Worm (Caenorhabditis elegans): Measurements from ENCODE around the gene ttll-4.

DNA sequence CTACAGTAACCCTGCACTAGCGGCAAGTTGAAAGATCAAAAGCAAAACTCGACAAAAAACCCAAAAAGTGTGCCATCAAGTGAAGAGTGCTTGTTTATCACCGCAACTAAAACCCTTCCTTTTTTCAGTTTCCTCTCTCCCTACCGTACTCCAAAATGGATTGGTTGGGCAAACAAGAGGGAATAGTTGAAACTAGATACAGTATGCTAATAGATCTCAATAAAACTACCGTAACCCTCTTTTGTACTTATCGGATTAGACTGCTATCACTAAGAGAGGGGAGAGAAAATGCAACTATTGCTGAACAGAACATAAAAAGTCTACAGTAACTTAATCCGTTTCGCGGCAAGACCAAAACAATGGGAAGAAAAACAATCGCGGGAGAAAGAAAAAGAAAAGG lies 28.6 kb upstream of the ttll-4 start:
- no peak for TF ChIP-seq tbx-2 (tag; optimal IDR thresholded peaks at IDR 0.05)
- TF ChIP-seq hlh-13 (GFP tag; optimal IDR thresholded peaks at IDR 0.05), result no peak
- TF ChIP-seq pax-1 (tag; optimal IDR thresholded peaks at IDR 0.05), result no peak
- TF ChIP-seq ztf-16 (tag; optimal IDR thresholded peaks at IDR 0.05), result no peak
- no peak for TF ChIP-seq nhr-11 (tag; optimal IDR thresholded peaks at IDR 0.05)
- TF ChIP-seq ceh-31 (tag; optimal IDR thresholded peaks at IDR 0.05), result no peak
- TF ChIP-seq ceh-9 (tag; optimal IDR thresholded peaks at IDR 0.05), result no peak
- TF ChIP-seq C38D4.7 (GFP tag; optimal IDR thresholded peaks at IDR 0.05), result no peak
- no peak for TF ChIP-seq ceh-6 (GFP tag; optimal IDR thresholded peaks at IDR 0.05)
- no peak for TF ChIP-seq mec-3 (tag; optimal IDR thresholded peaks at IDR 0.05; ENCODE audit: borderline replicate concordance)
- no peak for TF ChIP-seq sox-4 (tag; optimal IDR thresholded peaks at IDR 0.05)
- TF ChIP-seq pqm-1 (tag; optimal IDR thresholded peaks at IDR 0.05), result no peak
- TF ChIP-seq gmeb-2 (tag; optimal IDR thresholded peaks at IDR 0.05), result no peak
- no peak for TF ChIP-seq dve-1 (tag; optimal IDR thresholded peaks at IDR 0.05)
